Fruit fly (Drosophila melanogaster): ENCODE results near the gene swa.

- TF ChIP-seq CG8632 (GFP tag; optimal IDR thresholded peaks at IDR 0.05) (no peak), Lpt (GFP tag; optimal IDR thresholded peaks at IDR 0.05) (no peak)
These were observed 27.8 kb downstream of the swa start, which contains the start of gene CG3842 for dm6 chrX:6337702-6338101.

All from whole organism, prepupa.